Worm (Caenorhabditis elegans) whole organism, L2 larva: ENCODE results near the gene F35D11.4.

Experiments used
- R02D3.7 ChIP-seq: fragments of 150-350 bp; optimal IDR thresholded peaks from 2 replicates; lab custom pipeline; 2014; ENCODE audit warnings: missing biosample characterization, missing genetic modification characterization
- Y55F3AM.14 ChIP-seq: fragments of 200-800 bp; sonication (Bioruptor generic); optimal IDR thresholded peaks from 2 replicates; lab custom pipeline; 2018; ENCODE audit warnings: mild to moderate bottlenecking, missing genetic modification characterization, missing compliant biosample characterization
- alr-1 ChIP-seq: fragments of 150-350 bp; optimal IDR thresholded peaks from 2 replicates; lab custom pipeline; 2014; ENCODE audit warnings: missing biosample characterization, missing genetic modification characterization
- aly-2 ChIP-seq: fragments of 150-350 bp; optimal IDR thresholded peaks from 2 replicates; lab custom pipeline; 2014; ENCODE audit warnings: missing biosample characterization, missing genetic modification characterization
- ama-1 ChIP-seq: fragments of 150-350 bp; optimal IDR thresholded peaks from 2 replicates; lab custom pipeline; 2018; ENCODE audit warnings: inconsistent platforms
- ceh-16 ChIP-seq: fragments of 150-350 bp; optimal IDR thresholded peaks from 2 replicates; lab custom pipeline; 2014; ENCODE audit warnings: missing biosample characterization, missing genetic modification characterization
- ceh-82 ChIP-seq: fragments of 150-350 bp; optimal IDR thresholded peaks from 2 replicates; lab custom pipeline; 2014; ENCODE audit warnings: missing biosample characterization, missing genetic modification characterization
- crh-2 ChIP-seq: sonication (generic microtip); optimal IDR thresholded peaks from 2 replicates; lab custom pipeline; 2017; ENCODE audit warnings: missing biosample characterization, missing genetic modification characterization
- egl-27 ChIP-seq: sonication (generic microtip); optimal IDR thresholded peaks from 3 replicates; lab custom pipeline; 2017; ENCODE audit warnings: missing biosample characterization, missing genetic modification reagents, missing genetic modification characterization
- elt-1 ChIP-seq: fragments of 150-350 bp; optimal IDR thresholded peaks from 2 replicates; lab custom pipeline; 2014; ENCODE audit warnings: missing biosample characterization, missing genetic modification characterization
- elt-3 ChIP-seq: sonication (generic microtip); optimal IDR thresholded peaks from 2 replicates; lab custom pipeline; 2017; ENCODE audit warnings: missing biosample characterization, missing genetic modification characterization
- fos-1 ChIP-seq: fragments of 150-350 bp; optimal IDR thresholded peaks from 2 replicates; lab custom pipeline; 2014; ENCODE audit warnings: missing biosample characterization, missing genetic modification characterization
- gmeb-1 ChIP-seq: fragments of 150-350 bp; optimal IDR thresholded peaks from 2 replicates; lab custom pipeline; 2014; ENCODE audit warnings: missing biosample characterization, missing genetic modification characterization
- lin-11 ChIP-seq: fragments of 150-350 bp; sonication (generic microtip); optimal IDR thresholded peaks from 2 replicates; lab custom pipeline; 2014; ENCODE audit warnings: missing biosample characterization, missing genetic modification characterization, inconsistent platforms, mixed read lengths
- lin-13 ChIP-seq: fragments of 150-350 bp; optimal IDR thresholded peaks from 2 replicates; lab custom pipeline; 2014; ENCODE audit warnings: missing biosample characterization, missing genetic modification reagents, missing genetic modification characterization
- lin-39 ChIP-seq: fragments of 150-350 bp; optimal IDR thresholded peaks from 2 replicates; lab custom pipeline; 2014; ENCODE audit warnings: missing biosample characterization, missing genetic modification reagents, missing genetic modification characterization
- lsy-2 ChIP-seq, 2 experiments: fragments of 150-350 bp in 1 of 2; sonication (generic microtip) in 1 of 2; optimal IDR thresholded peaks; 2 replicates each; lab custom pipeline; 2014 to 2017; ENCODE audit warnings: missing biosample characterization in 2 of 2, missing genetic modification characterization in 2 of 2
- mab-5 ChIP-seq: fragments of 150-350 bp; optimal IDR thresholded peaks from 2 replicates; lab custom pipeline; 2014; ENCODE audit warnings: missing biosample characterization, missing genetic modification characterization
- mbf-1 ChIP-seq: sonication (generic microtip); optimal IDR thresholded peaks from 2 replicates; lab custom pipeline; 2017; ENCODE audit warnings: missing biosample characterization, missing genetic modification characterization
- mdl-1 ChIP-seq, 2 experiments: fragments of 150-350 bp in 1 of 2; sonication (generic microtip) in 1 of 2; optimal IDR thresholded peaks; 2 replicates each; lab custom pipeline; 2017; ENCODE audit warnings: missing biosample characterization in 2 of 2, missing genetic modification characterization in 2 of 2
- nhr-10 ChIP-seq: sonication (generic microtip); optimal IDR thresholded peaks from 2 replicates; lab custom pipeline; 2017; ENCODE audit warnings: missing biosample characterization, missing genetic modification characterization
- nhr-11 ChIP-seq: fragments of 150-350 bp; optimal IDR thresholded peaks from 2 replicates; lab custom pipeline; 2014; ENCODE audit warnings: missing biosample characterization, missing genetic modification characterization
- nhr-12 ChIP-seq: fragments of 150-350 bp; optimal IDR thresholded peaks from 2 replicates; lab custom pipeline; 2014; ENCODE audit warnings: missing biosample characterization, missing genetic modification characterization
- nhr-129 ChIP-seq: fragments of 150-350 bp; optimal IDR thresholded peaks from 2 replicates; lab custom pipeline; 2014; ENCODE audit warnings: missing biosample characterization, missing genetic modification characterization
- nhr-21 ChIP-seq: fragments of 150-350 bp; optimal IDR thresholded peaks from 2 replicates; lab custom pipeline; 2014; ENCODE audit warnings: missing biosample characterization, missing genetic modification characterization
- nhr-23 ChIP-seq: fragments of 150-350 bp; optimal IDR thresholded peaks from 2 replicates; lab custom pipeline; 2014; ENCODE audit warnings: missing biosample characterization, missing genetic modification reagents, missing genetic modification characterization
- nhr-237 ChIP-seq: fragments of 150-350 bp; optimal IDR thresholded peaks from 2 replicates; lab custom pipeline; 2014; ENCODE audit warnings: missing biosample characterization, missing genetic modification characterization
- nhr-25 ChIP-seq: fragments of 150-350 bp; sonication (generic microtip); optimal IDR thresholded peaks from 3 replicates; lab custom pipeline; 2014; ENCODE audit warnings: missing biosample characterization, missing genetic modification characterization
- nhr-6 ChIP-seq: fragments of 150-350 bp; optimal IDR thresholded peaks from 2 replicates; lab custom pipeline; 2014; ENCODE audit warnings: missing biosample characterization, missing genetic modification characterization
- sem-4 ChIP-seq: fragments of 150-350 bp; optimal IDR thresholded peaks from 2 replicates; lab custom pipeline; 2014; ENCODE audit warnings: missing biosample characterization, missing genetic modification reagents, missing genetic modification characterization
- skn-1 ChIP-seq: sonication (generic microtip); optimal IDR thresholded peaks from 2 replicates; lab custom pipeline; 2017; ENCODE audit warnings: missing biosample characterization, missing genetic modification characterization
- sma-9 ChIP-seq, 2 experiments: fragments of 150-350 bp in 1 of 2; sonication (generic microtip) in 1 of 2; optimal IDR thresholded peaks; 2 replicates each; lab custom pipeline; 2014 to 2016; ENCODE audit warnings: missing genetic modification characterization in 2 of 2, mild to moderate bottlenecking in 1 of 2, missing biosample characterization in 1 of 2, missing compliant biosample characterization in 1 of 2, missing genetic modification reagents in 1 of 2, moderate library complexity in 1 of 2
- snpc-4 ChIP-seq: fragments of 150-350 bp; optimal IDR thresholded peaks from 2 replicates; lab custom pipeline; 2014; ENCODE audit warnings: missing biosample characterization, missing genetic modification characterization
- unc-39 ChIP-seq: fragments of 150-350 bp; optimal IDR thresholded peaks from 2 replicates; lab custom pipeline; 2014; ENCODE audit warnings: missing biosample characterization, missing genetic modification characterization
- zag-1 ChIP-seq: fragments of 150-350 bp; optimal IDR thresholded peaks from 2 replicates; lab custom pipeline; 2014; ENCODE audit warnings: missing biosample characterization, missing genetic modification characterization
- ztf-1 ChIP-seq: fragments of 200-800 bp; sonication (Bioruptor generic); conservative IDR thresholded peaks from 2 replicates; pipeline ENCODE4 v1.3.6; 2022; ENCODE audit warnings: missing genetic modification characterization, missing compliant biosample characterization
- ztf-4 ChIP-seq: fragments of 150-350 bp; optimal IDR thresholded peaks from 2 replicates; lab custom pipeline; 2014; ENCODE audit warnings: missing biosample characterization, missing genetic modification characterization

The F35D11.4 gene

DNA sequence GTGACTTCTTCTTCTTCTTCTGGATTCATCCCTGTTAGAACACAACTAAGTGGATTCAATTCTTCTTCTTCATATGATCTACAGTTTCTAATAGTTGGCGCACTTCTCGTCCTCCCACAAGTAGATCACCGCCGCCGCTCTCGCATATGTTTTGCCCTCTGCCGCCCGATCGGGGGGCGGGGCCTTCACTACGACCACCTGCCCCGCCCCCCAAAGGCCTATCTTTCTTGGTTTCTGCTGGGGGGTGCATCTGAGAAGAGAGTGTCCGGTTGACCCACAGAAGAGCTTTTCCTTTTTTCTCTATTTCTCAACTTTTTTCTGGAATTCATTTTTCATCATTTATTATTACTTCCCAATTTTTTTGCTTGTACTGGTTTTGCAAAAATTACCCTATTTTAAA lies 32.1 kb upstream of the F35D11.4 start:
- TF ChIP-seq zag-1 = no peak
- no peak for TF ChIP-seq unc-39 (tag; lab: Kevin White, UChicago)
- TF ChIP-seq lin-11 (tag; lab: Kevin White, UChicago) = no peak
- no peak for TF ChIP-seq nhr-21
- no peak for TF ChIP-seq lin-13 (GFP tag; lab: Kevin White, UChicago)
- no peak for TF ChIP-seq skn-1
- TF ChIP-seq ceh-82 (tag; lab: Kevin White, UChicago) = no peak
- TF ChIP-seq nhr-12 (tag; lab: Kevin White, UChicago) = no peak
- TF ChIP-seq crh-2 (tag; lab: Kevin White, UChicago) = no peak
- no peak for TF ChIP-seq mdl-1 (tag; optimal IDR thresholded peaks at IDR 0.05; lab: Kevin White, UChicago)
- no peak for TF ChIP-seq mab-5
- no peak for TF ChIP-seq elt-1 (tag; lab: Kevin White, UChicago)
- TF ChIP-seq nhr-237 (tag; lab: Kevin White, UChicago) = no peak
- no peak for TF ChIP-seq nhr-25
- no peak for TF ChIP-seq mbf-1
- no peak for TF ChIP-seq fos-1 (tag; lab: Kevin White, UChicago)
- no peak for TF ChIP-seq nhr-129 (tag; lab: Kevin White, UChicago)
- no peak for TF ChIP-seq sma-9 (GFP tag; optimal IDR thresholded peaks at IDR 0.05; lab: Kevin White, UChicago)
- no peak for TF ChIP-seq sma-9 (tag; optimal IDR thresholded peaks at IDR 0.05; lab: Kevin White, UChicago)
- TF ChIP-seq alr-1 (tag; lab: Kevin White, UChicago) = no peak
- no peak for TF ChIP-seq elt-3
- TF ChIP-seq, all 48 proteins: peak for 0

DNA sequence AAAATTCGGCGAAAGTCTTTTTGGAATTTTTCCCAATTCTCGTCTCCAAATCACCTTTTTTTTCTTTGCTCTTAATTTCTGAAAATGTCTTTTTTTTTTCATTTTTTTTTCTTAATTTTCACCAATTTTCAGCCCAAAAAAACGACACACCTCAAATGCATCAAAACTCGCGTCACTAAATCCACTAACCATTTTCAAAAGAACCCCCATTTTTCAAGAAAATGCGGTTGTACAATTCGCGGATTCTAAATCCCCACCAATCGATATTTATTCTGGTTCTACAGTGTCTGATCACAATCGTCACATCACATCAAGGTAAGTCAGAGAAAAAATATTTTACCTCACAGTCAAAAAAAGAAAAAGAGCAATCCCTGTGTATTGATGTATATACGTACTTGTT lies 31.4 kb upstream of the F35D11.4 start, which contains the start of gene vab-1:
Gene vab-1, plus strand, starts transcription at position 133 of the 400 bp plus-strand sequence.
- TF ChIP-seq nhr-12 (tag; lab: Kevin White, UChicago) (no peak), nhr-129 (tag; lab: Kevin White, UChicago) (no peak), fos-1 (tag; lab: Kevin White, UChicago) (no peak), sem-4 (tag; lab: Kevin White, UChicago) (no peak), nhr-6 (tag; lab: Kevin White, UChicago) (no peak), nhr-23 (no peak), alr-1 (tag; lab: Kevin White, UChicago) (no peak), R02D3.7 (tag; lab: Kevin White, UChicago) (no peak), mbf-1 (no peak)

DNA sequence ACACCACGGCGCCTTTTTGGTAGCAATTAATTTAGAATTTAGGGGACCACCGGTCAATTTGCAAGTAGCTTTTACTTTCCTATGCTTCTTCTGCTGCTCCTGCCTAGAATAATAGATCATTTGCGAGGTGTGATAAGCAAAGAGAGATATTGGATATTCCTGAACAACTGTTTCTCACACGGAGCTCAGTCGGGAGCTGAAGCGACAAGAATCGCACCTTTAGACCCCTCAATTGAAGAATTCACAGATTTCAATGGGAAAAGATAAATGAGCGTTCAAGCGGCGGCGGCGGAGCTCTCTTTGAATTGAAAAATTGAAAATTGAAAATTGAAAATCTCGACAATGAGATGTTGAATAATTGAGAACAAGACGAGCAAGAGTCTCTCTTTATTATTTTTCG lies 30.6 kb upstream of the F35D11.4 start:
- TF ChIP-seq ceh-16 (tag; lab: Kevin White, UChicago) (no peak), aly-2 (tag; lab: Kevin White, UChicago) (no peak), nhr-10 (tag; lab: Kevin White, UChicago) (no peak), ztf-4 (tag; lab: Kevin White, UChicago) (no peak), crh-2 (tag; lab: Kevin White, UChicago) (no peak), lin-13 (GFP tag; lab: Kevin White, UChicago) (no peak), ama-1 (lab: Kevin White, UChicago) (no peak), ceh-82 (tag; lab: Kevin White, UChicago) (no peak), elt-3 (no peak), ztf-1 (GFP tag; lab: Robert Waterston, UW) (no peak), nhr-12 (tag; lab: Kevin White, UChicago) (no peak), Y55F3AM.14 (GFP tag; lab: Kevin White, UChicago) (no peak), lsy-2 (tag; optimal IDR thresholded peaks at IDR 0.05; lab: Kevin White, UChicago) (no peak), mab-5 (no peak), mdl-1 (tag; optimal IDR thresholded peaks at IDR 0.05; lab: Kevin White, UChicago) (no peak), nhr-129 (tag; lab: Kevin White, UChicago) (no peak), egl-27 (tag; lab: Kevin White, UChicago) (no peak)

DNA sequence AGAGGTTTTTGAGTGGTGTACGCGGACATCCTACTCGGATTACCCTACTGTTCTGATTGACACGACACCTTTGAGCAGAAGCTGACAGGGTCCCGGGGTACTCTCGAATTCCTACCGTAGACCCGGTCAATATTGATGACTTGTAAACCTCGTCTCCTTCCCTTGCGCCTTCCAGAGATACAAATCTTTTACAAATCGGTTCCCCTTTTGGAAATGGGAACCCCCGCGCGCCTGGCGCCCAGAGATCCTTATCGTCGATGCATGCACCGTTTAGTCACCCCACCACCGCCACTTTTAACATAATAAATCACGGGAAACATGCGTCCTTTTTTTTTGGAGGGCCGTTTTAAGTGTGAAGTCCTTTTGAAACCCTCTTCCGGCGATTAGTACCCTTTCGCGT lies 30.1 kb upstream of the F35D11.4 start:
- TF ChIP-seq egl-27 (tag; lab: Kevin White, UChicago) (no peak), elt-1 (tag; lab: Kevin White, UChicago) (peak; percentile 64), ceh-16 (tag; lab: Kevin White, UChicago) (peak; percentile 49)

- TF ChIP-seq aly-2 (tag; lab: Kevin White, UChicago) = no peak
- no peak for TF ChIP-seq nhr-11 (tag; lab: Kevin White, UChicago)
- TF ChIP-seq snpc-4 (tag; lab: Kevin White, UChicago) = no peak
- TF ChIP-seq zag-1 = no peak
- TF ChIP-seq gmeb-1 = no peak
- TF ChIP-seq lin-39 (tag; lab: Kevin White, UChicago) = no peak
- no peak for TF ChIP-seq Y55F3AM.14 (GFP tag; lab: Kevin White, UChicago)
- TF ChIP-seq fos-1 (tag; lab: Kevin White, UChicago) = no peak
- no peak for TF ChIP-seq lin-13 (GFP tag; lab: Kevin White, UChicago)
- no peak for TF ChIP-seq lin-11 (tag; lab: Kevin White, UChicago)
- TF ChIP-seq sem-4 (tag; lab: Kevin White, UChicago) = no peak
Measured at ce11 chrII:4574658-4575057, 28.6 kb upstream of the F35D11.4 start.
